Worm (Caenorhabditis elegans) whole organism, L4/young adult: ENCODE measurements around the gene E04F6.6.

Experiments used
- W03F9.2 ChIP-seq: fragments of 150-350 bp; optimal IDR thresholded peaks from 2 replicates; lab custom pipeline; 2014; ENCODE audit warnings: missing biosample characterization, missing genetic modification characterization
- him-1 ChIP-seq: sonication (generic microtip); optimal IDR thresholded peaks from 2 replicates; lab custom pipeline; 2016; ENCODE audit warnings: missing genotype, missing genetic modification reagents, missing genetic modification characterization, missing compliant biosample characterization

DNA sequence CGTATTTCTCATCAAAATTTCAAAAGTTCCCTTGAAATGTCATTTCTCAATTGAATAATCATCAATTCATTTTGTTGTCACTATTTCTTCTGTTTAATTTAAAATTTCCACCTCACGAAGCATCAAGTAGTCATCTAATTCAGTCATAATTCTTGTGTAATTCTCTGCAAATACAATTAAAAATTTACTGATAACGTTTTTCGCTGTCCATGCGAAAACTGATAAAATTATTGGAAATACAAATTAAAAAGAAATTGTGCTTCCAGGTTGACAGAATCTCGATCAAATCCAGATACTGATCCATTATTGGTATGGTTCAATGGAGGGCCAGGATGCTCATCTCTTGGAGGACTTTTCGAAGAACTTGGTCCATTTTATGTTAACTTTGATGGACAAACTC, 33.9 kb upstream of the E04F6.6 start:
- TF ChIP-seq W03F9.2 = no peak
- TF ChIP-seq him-1 (tag; lab: Kevin White, UChicago) = no peak
